Worm (Caenorhabditis elegans): ENCODE results near the gene Y17G7B.21.

DNA sequence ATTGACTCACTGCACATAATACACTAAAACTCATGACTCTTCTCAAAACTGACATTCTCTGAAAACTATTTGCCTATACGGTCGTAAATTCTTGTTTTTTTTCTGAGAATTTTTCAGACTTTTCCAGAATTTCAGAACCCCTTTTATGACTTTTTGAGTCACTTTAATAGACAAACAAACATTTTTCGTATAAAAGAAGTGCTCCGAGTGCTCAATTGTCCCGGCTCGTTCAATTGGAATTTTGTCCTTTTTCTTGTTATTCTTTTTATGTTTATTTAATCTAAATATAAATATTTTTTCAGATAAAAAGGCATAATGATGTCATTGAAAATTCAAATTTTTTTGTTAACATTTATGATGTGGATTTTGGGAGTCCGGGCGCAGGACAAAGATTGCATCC, 21.4 kb upstream of the Y17G7B.21 start, which contains the start of gene Y17G7B.23:
- TF ChIP-seq ztf-11 (tag; optimal IDR thresholded peaks at IDR 0.05) (no peak), unc-62 (GFP tag; optimal IDR thresholded peaks at IDR 0.05) (no peak)

Data from whole organism, mixed stage, embryonic.